Worm (Caenorhabditis elegans) whole organism, L1 larva: ENCODE measurements around the gene clec-172.

Experiments used
- Y116A8C.19 ChIP-seq: sonication (generic microtip); optimal IDR thresholded peaks from 2 replicates; lab custom pipeline; 2016; ENCODE audit warnings: missing compliant biosample characterization, missing genetic modification characterization, borderline replicate concordance
- alr-1 ChIP-seq: fragments of 200-800 bp; sonication (Bioruptor generic); optimal IDR thresholded peaks from 2 replicates; lab custom pipeline; 2018; ENCODE audit warnings: borderline replicate concordance, mild to moderate bottlenecking, missing genetic modification characterization, missing compliant biosample characterization
- aly-2 ChIP-seq: fragments of 150-350 bp; optimal IDR thresholded peaks from 2 replicates; lab custom pipeline; 2014; ENCODE audit warnings: missing biosample characterization, missing genetic modification characterization
- fos-1 ChIP-seq: fragments of 150-350 bp; optimal IDR thresholded peaks from 2 replicates; lab custom pipeline; 2014; ENCODE audit warnings: missing biosample characterization, missing genetic modification characterization
- lin-35 ChIP-seq, 2 experiments: fragments of 150-350 bp; optimal IDR thresholded peaks; 2 replicates each; lab custom pipeline; 2014; ENCODE audit warnings: missing biosample characterization in 2 of 2, missing genetic modification characterization in 2 of 2, missing genetic modification reagents in 2 of 2
- mab-9 ChIP-seq: fragments of 200-800 bp; sonication (Bioruptor generic); IDR thresholded peaks from 2 replicates; pipeline ENCODE4 v1.3.6; 2022; ENCODE audit warnings: missing genetic modification reagents, missing genetic modification characterization, missing compliant biosample characterization
- mdl-1 ChIP-seq, 2 experiments: fragments of 150-350 bp; optimal IDR thresholded peaks; 2 replicates each; lab custom pipeline; 2014 to 2017; ENCODE audit warnings: missing biosample characterization in 2 of 2, missing genetic modification characterization in 2 of 2, inconsistent platforms in 1 of 2
- mef-2 ChIP-seq: fragments of 150-350 bp; optimal IDR thresholded peaks from 2 replicates; lab custom pipeline; 2014; ENCODE audit warnings: missing biosample characterization, missing genetic modification characterization
- nhr-47 ChIP-seq: sonication (generic microtip); optimal IDR thresholded peaks from 2 replicates; lab custom pipeline; 2016; ENCODE audit warnings: mild to moderate bottlenecking, missing genetic modification characterization, moderate library complexity, missing compliant biosample characterization
- nhr-76 ChIP-seq: sonication (generic microtip); optimal IDR thresholded peaks from 2 replicates; lab custom pipeline; 2017; ENCODE audit warnings: missing biosample characterization, missing genetic modification characterization
- nhr-90 ChIP-seq: sonication (generic microtip); optimal IDR thresholded peaks from 2 replicates; lab custom pipeline; 2016; ENCODE audit warnings: mild to moderate bottlenecking, missing genetic modification characterization, missing compliant biosample characterization; ENCODE audit not compliant: poor library complexity
- skn-1 ChIP-seq: fragments of 150-350 bp; optimal IDR thresholded peaks from 2 replicates; lab custom pipeline; 2014; ENCODE audit warnings: missing biosample characterization, missing genetic modification characterization
- unc-30 ChIP-seq: sonication (generic microtip); optimal IDR thresholded peaks from 2 replicates; lab custom pipeline; 2017; ENCODE audit warnings: missing biosample characterization, missing genetic modification characterization
- xbp-1 ChIP-seq: sonication (generic microtip); optimal IDR thresholded peaks from 2 replicates; lab custom pipeline; 2016; ENCODE audit warnings: missing genetic modification characterization, missing compliant biosample characterization
- zip-4 ChIP-seq: fragments of 200-800 bp; sonication (Bioruptor generic); optimal IDR thresholded peaks from 2 replicates; lab custom pipeline; 2018; ENCODE audit warnings: mild to moderate bottlenecking, missing genetic modification characterization, moderate library complexity, missing compliant biosample characterization

clec-172 gene

DNA sequence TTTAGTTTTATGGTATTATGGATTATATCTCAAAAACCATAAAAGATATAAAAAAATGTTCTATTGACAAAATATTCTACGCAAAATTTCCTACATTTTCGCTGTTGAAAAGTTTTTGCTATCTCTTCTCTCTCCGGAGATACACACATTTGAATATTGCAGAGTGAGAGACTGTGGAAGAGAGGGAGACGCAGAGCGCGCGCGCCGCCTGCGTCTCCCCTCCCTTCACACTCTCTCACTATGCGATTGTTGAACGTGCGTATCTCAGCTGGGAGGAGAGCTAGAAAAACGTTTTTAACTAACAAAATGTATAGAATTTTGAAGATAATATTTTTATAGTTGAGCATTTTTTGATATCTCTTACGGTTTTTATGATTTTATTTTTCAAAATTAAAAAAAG, 47.3 kb downstream of the clec-172 start:
- TF ChIP-seq alr-1 (tag; lab: Kevin White, UChicago) (no peak), unc-30 (tag; lab: Kevin White, UChicago) (no peak), mef-2 (tag; lab: Kevin White, UChicago) (no peak), xbp-1 (tag; lab: Kevin White, UChicago) (no peak), aly-2 (no peak), nhr-76 (tag; lab: Kevin White, UChicago) (no peak), fos-1 (tag; lab: Kevin White, UChicago) (no peak), skn-1 (no peak), lin-35 (GFP tag; optimal IDR thresholded peaks at IDR 0.05; lab: Kevin White, UChicago) (no peak), zip-4 (GFP tag; lab: Kevin White, UChicago) (no peak), mab-9 (GFP tag; lab: Robert Waterston, UW) (no peak), nhr-47 (tag; lab: Kevin White, UChicago) (no peak)

DNA sequence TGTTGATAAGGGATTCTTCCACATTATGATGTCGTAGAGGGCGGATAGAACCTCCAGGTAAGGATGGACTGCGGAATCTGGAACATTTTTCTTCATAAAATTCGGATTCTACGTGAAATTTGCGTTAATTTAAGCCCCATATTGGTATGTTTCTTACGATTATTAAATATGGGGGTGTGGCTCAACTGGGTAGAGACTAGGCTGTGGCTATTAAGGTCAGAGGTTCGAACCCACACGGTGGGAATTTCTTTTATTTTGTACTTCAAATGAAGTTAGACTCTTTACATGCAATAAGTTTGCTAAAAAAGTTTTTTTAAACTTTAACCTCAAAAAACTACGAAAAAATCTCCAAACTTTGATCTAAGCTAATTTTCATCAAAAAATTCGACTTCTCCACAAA, 51.0 kb downstream of the clec-172 start:
- TF ChIP-seq mdl-1 (tag; optimal IDR thresholded peaks at IDR 0.05; lab: Kevin White, UChicago) (no peak), Y116A8C.19 (tag; lab: Kevin White, UChicago) (no peak), nhr-90 (tag; lab: Kevin White, UChicago) (no peak)
